Worm (Caenorhabditis elegans) whole organism, mixed stage, embryonic: ENCODE results near the gene pfk-1.2.

Experiments
- ceh-83 ChIP-seq: fragments of 200-800 bp; sonication (Bioruptor generic); optimal IDR thresholded peaks from 2 replicates; lab custom pipeline; 2018; ENCODE audit warnings: mild to moderate bottlenecking, missing genetic modification characterization, missing compliant biosample characterization
- ces-1 ChIP-seq: fragments of 150-350 bp; optimal IDR thresholded peaks from 2 replicates; lab custom pipeline; 2014; ENCODE audit warnings: missing biosample characterization, missing genetic modification reagents, missing genetic modification characterization
- cnd-1 ChIP-seq: fragments of 200-800 bp; sonication (Bioruptor generic); optimal IDR thresholded peaks from 2 replicates; lab custom pipeline; 2018; ENCODE audit warnings: mild to moderate bottlenecking, missing genetic modification characterization, missing compliant biosample characterization
- drap-1 ChIP-seq: fragments of 200-800 bp; sonication (Bioruptor generic); optimal IDR thresholded peaks from 3 replicates; lab custom pipeline; 2018; ENCODE audit warnings: mild to moderate bottlenecking, missing genetic modification characterization, missing compliant biosample characterization
- elt-1 ChIP-seq: sonication (generic microtip); optimal IDR thresholded peaks from 2 replicates; lab custom pipeline; 2017; ENCODE audit warnings: missing genetic modification characterization, mild to moderate bottlenecking, missing compliant biosample characterization, antibody characterized with exemption, moderate library complexity, borderline replicate concordance; ENCODE audit not compliant: insufficient read depth
- elt-3 ChIP-seq: fragments of 150-350 bp; optimal IDR thresholded peaks from 2 replicates; lab custom pipeline; 2014; ENCODE audit warnings: missing biosample characterization, missing genetic modification characterization
- hlh-1 ChIP-seq: fragments of 150-350 bp; optimal IDR thresholded peaks from 2 replicates; lab custom pipeline; 2014; ENCODE audit warnings: missing biosample characterization, missing genetic modification reagents, missing genetic modification characterization
- lin-13 ChIP-seq: fragments of 150-350 bp; optimal IDR thresholded peaks from 2 replicates; lab custom pipeline; 2014; ENCODE audit warnings: missing biosample characterization, missing genetic modification characterization
- nhr-12 ChIP-seq: fragments of 150-350 bp; optimal IDR thresholded peaks from 2 replicates; lab custom pipeline; 2014; ENCODE audit warnings: missing biosample characterization, missing genetic modification characterization
- snpc-4 ChIP-seq: fragments of 150-350 bp; optimal IDR thresholded peaks from 2 replicates; lab custom pipeline; 2014; ENCODE audit warnings: missing biosample characterization, missing genetic modification characterization
- unc-39 ChIP-seq: fragments of 150-350 bp; optimal IDR thresholded peaks from 2 replicates; lab custom pipeline; 2014; ENCODE audit warnings: missing biosample characterization, missing genetic modification characterization
- unc-62 ChIP-seq: fragments of 150-350 bp; optimal IDR thresholded peaks from 2 replicates; lab custom pipeline; 2014; ENCODE audit warnings: missing biosample characterization, missing genetic modification reagents, missing genetic modification characterization
- ztf-11 ChIP-seq: fragments of 150-350 bp; optimal IDR thresholded peaks from 2 replicates; lab custom pipeline; 2014; ENCODE audit warnings: missing biosample characterization, missing genetic modification characterization

ce11 chrV:9561624-9562179, 30.1 kb downstream of the pfk-1.2 start, which contains the start of gene rgef-1:
- no peak for TF ChIP-seq drap-1 (GFP tag; lab: Kevin White, UChicago)
- TF ChIP-seq ces-1 (GFP tag; lab: Kevin White, UChicago), result peak; percentile 91
- TF ChIP-seq nhr-12 (tag; lab: Kevin White, UChicago), result no peak
- no peak for TF ChIP-seq snpc-4 (tag; lab: Kevin White, UChicago)
- no peak for TF ChIP-seq ceh-83 (GFP tag; lab: Kevin White, UChicago)
- TF ChIP-seq elt-1 (tag; lab: Kevin White, UChicago), result no peak
- no peak for TF ChIP-seq elt-3 (tag; lab: Kevin White, UChicago)
- TF ChIP-seq unc-39 (tag; lab: Kevin White, UChicago), result no peak
- no peak for TF ChIP-seq unc-62 (GFP tag; lab: Kevin White, UChicago)
- no peak for TF ChIP-seq lin-13 (tag; lab: Kevin White, UChicago)
- TF ChIP-seq cnd-1 (tag; lab: Kevin White, UChicago), result no peak
- no peak for TF ChIP-seq hlh-1
- TF ChIP-seq ztf-11, result no peak
